Fruit fly (Drosophila melanogaster) whole organism, pupa: Measurements from ENCODE around the gene Datp.

Experiments used
- CG10348 ChIP-seq: fragments of 200-800 bp; sonication (Bioruptor generic); IDR thresholded peaks from 2 replicates; pipeline ENCODE4 v1.3.6; 2022; ENCODE audit warnings: missing biosample characterization, missing genetic modification characterization
- CG12605 ChIP-seq: fragments of 200-800 bp; sonication (Bioruptor generic); IDR thresholded peaks from 2 replicates; pipeline ENCODE4 v1.3.6; 2022; ENCODE audit warnings: missing biosample characterization, missing genetic modification characterization
- CG13204 ChIP-seq: fragments of 200-800 bp; sonication (Bioruptor generic); optimal IDR thresholded peaks from 2 replicates; lab custom pipeline; 2018; ENCODE audit warnings: missing biosample characterization, mild to moderate bottlenecking, missing genetic modification characterization, moderate library complexity
- CG14655 ChIP-seq: fragments of 200-800 bp; sonication (Bioruptor generic); optimal IDR thresholded peaks from 3 replicates; lab custom pipeline; 2017; ENCODE audit warnings: mild to moderate bottlenecking, missing biosample characterization, missing genetic modification reagents, missing genetic modification characterization
- CG15710 ChIP-seq: fragments of 200-800 bp; sonication (Bioruptor generic); optimal IDR thresholded peaks from 2 replicates; lab custom pipeline; 2018; ENCODE audit warnings: missing biosample characterization, mild to moderate bottlenecking, missing genetic modification characterization, moderate library complexity
- CG17806 ChIP-seq: fragments of 200-800 bp; sonication (Bioruptor generic); optimal IDR thresholded peaks from 2 replicates; lab custom pipeline; 2018; ENCODE audit warnings: missing biosample characterization, mild to moderate bottlenecking, missing genetic modification characterization, moderate library complexity
- CG32121 ChIP-seq: fragments of 200-800 bp; sonication (Bioruptor generic); IDR thresholded peaks from 2 replicates; pipeline ENCODE4 v1.3.6; 2022; ENCODE audit warnings: missing biosample characterization, missing genetic modification characterization
- CG34367 ChIP-seq: fragments of 200-800 bp; sonication (Bioruptor generic); optimal IDR thresholded peaks from 2 replicates; lab custom pipeline; 2018; ENCODE audit warnings: missing biosample characterization, mild to moderate bottlenecking, missing genetic modification characterization
- CG4496 ChIP-seq: fragments of 200-800 bp; sonication (Bioruptor generic); IDR thresholded peaks from 3 replicates; pipeline ENCODE4 v1.3.6; 2022; ENCODE audit warnings: missing biosample characterization, missing genetic modification characterization
- CG8159 ChIP-seq: fragments of 200-800 bp; sonication (Bioruptor generic); optimal IDR thresholded peaks from 3 replicates; lab custom pipeline; 2018; ENCODE audit warnings: missing biosample characterization, mild to moderate bottlenecking, missing genetic modification characterization, moderate library complexity
- CG8301 ChIP-seq: fragments of 200-800 bp; sonication (Bioruptor generic); optimal IDR thresholded peaks from 2 replicates; lab custom pipeline; 2018; ENCODE audit warnings: missing biosample characterization, mild to moderate bottlenecking, missing genetic modification characterization
- CG9948 ChIP-seq: fragments of 200-800 bp; sonication (Bioruptor generic); optimal IDR thresholded peaks from 2 replicates; lab custom pipeline; 2018; ENCODE audit warnings: missing biosample characterization, mild to moderate bottlenecking, missing genetic modification characterization, moderate library complexity
- D1 ChIP-seq: fragments of 200-800 bp; sonication (Bioruptor generic); optimal IDR thresholded peaks from 2 replicates; lab custom pipeline; 2018; ENCODE audit warnings: missing biosample characterization, mild to moderate bottlenecking, missing genetic modification characterization, moderate library complexity
- EcR ChIP-seq: fragments of 200-800 bp; sonication (Bioruptor generic); optimal IDR thresholded peaks from 3 replicates; lab custom pipeline; 2019; ENCODE audit warnings: missing biosample characterization, missing genetic modification characterization, mild to moderate bottlenecking, moderate library complexity, missing genetic modification reagents
- Ets98B ChIP-seq: fragments of 200-800 bp; sonication (Bioruptor generic); IDR thresholded peaks from 2 replicates; pipeline ENCODE4 v1.3.6; 2022; ENCODE audit warnings: missing biosample characterization, missing genetic modification characterization
- Pif1A ChIP-seq: fragments of 200-800 bp; sonication (Bioruptor generic); optimal IDR thresholded peaks from 3 replicates; lab custom pipeline; 2016; ENCODE audit warnings: missing biosample characterization, missing genetic modification characterization
- Pif1B ChIP-seq: fragments of 200-800 bp; sonication (Bioruptor generic); optimal IDR thresholded peaks from 3 replicates; lab custom pipeline; 2016; ENCODE audit warnings: missing biosample characterization, missing genetic modification characterization
- Snoo ChIP-seq: fragments of 200-800 bp; sonication (Bioruptor generic); optimal IDR thresholded peaks from 3 replicates; lab custom pipeline; 2017; ENCODE audit warnings: missing biosample characterization, mild to moderate bottlenecking, missing genetic modification characterization, inconsistent platforms
- fd96Ca ChIP-seq: fragments of 200-800 bp; sonication (Bioruptor generic); IDR thresholded peaks from 3 replicates; pipeline ENCODE4 v1.3.6; 2022; ENCODE audit warnings: missing biosample characterization, missing genetic modification characterization
- gl ChIP-seq: fragments of 200-800 bp; sonication (Bioruptor generic); optimal IDR thresholded peaks from 2 replicates; lab custom pipeline; 2018; ENCODE audit warnings: missing biosample characterization, mild to moderate bottlenecking, missing genetic modification characterization
- rn ChIP-seq: fragments of 200-800 bp; sonication (Bioruptor generic); IDR thresholded peaks from 2 replicates; pipeline ENCODE4 v1.3.6; 2022; ENCODE audit warnings: missing biosample characterization, missing genetic modification characterization

Datp gene

DNA sequence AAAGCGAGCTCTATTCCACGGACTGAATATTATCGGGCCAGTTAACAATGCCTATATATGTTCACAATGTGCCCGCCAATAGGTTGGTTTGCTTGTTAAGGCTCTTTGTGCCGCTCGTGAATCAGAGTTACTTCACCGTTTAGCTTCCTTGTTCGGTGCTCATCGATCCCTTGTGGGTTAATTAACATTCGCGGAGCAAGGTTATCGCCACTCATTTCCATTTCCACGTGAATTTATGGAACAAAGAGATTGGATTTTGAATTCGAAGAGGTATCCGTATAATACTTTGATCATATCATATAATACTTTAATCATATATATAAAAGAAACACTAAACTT, 9.9 kb upstream of the Datp start:
- TF ChIP-seq CG8301 (tag; lab: Kevin White, UChicago) (no peak), CG9948 (tag; lab: Kevin White, UChicago) (no peak), fd96Ca (GFP tag; lab: Robert Waterston, UW) (no peak)

DNA sequence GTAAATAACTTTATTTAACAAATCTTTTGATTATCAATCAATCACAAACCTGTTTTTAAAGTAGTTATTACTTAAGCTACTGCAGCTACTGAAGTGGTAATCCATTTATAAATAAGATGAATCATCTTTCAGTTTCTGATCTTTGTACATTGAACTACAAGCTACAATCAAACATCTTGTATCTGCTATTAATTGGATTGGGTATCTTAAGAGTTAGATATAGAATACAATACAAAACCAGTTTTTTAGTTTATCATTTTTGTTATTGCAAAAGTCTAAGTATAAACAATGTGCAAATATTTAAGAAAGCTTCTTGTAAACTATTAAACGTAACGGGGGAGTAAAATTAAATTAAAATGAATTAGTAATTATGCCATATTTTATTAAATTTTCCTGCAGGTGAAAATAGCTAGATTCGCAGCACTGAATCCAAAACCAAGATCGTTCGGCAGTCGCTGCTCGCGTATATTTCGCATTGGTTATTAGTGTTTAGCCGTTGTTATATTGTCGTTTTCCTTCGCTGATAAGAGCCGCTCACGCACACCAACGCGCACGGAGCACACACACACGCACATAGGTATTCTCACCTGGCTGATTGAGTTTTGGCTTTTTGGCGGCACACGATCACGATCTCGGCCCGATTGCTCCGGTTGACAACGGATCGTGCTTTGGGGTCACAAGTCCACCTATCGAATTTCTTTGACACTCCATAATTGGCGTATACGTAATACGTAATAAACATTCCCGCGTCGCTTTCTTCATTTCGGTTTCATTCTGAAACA, 9.3 kb upstream of the Datp start:
- TF ChIP-seq CG14655 (peak; percentile 54), CG8301 (tag; lab: Kevin White, UChicago) (no peak), fd96Ca (GFP tag; lab: Robert Waterston, UW) (no peak), gl (tag; lab: Kevin White, UChicago) (no peak), CG4496 (GFP tag; lab: Robert Waterston, UW) (0 out of 3 replicates have a peak, but pooled peaks have one; percentile 32), CG10348 (GFP tag; lab: Robert Waterston, UW) (no peak), Pif1B (GFP tag; lab: Kevin White, UChicago) (no peak), Snoo (tag; lab: Kevin White, UChicago) (no peak), CG13204 (GFP tag; lab: Kevin White, UChicago) (peak; percentile 78), CG32121 (GFP tag; lab: Robert Waterston, UW) (no peak), Ets98B (GFP tag; lab: Robert Waterston, UW) (no peak), Pif1A (GFP tag; lab: Kevin White, UChicago) (no peak), rn (GFP tag; lab: Robert Waterston, UW) (no peak), EcR (peak; percentile 73), CG12605 (GFP tag; lab: Robert Waterston, UW) (no peak), CG15710 (tag; lab: Kevin White, UChicago) (peak; percentile 32), CG8159 (tag; lab: Kevin White, UChicago) (peak; percentile 26), D1 (tag; lab: Kevin White, UChicago) (no peak), CG34367 (tag; lab: Kevin White, UChicago) (no peak), CG9948 (tag; lab: Kevin White, UChicago) (no peak), CG17806 (no peak)

DNA sequence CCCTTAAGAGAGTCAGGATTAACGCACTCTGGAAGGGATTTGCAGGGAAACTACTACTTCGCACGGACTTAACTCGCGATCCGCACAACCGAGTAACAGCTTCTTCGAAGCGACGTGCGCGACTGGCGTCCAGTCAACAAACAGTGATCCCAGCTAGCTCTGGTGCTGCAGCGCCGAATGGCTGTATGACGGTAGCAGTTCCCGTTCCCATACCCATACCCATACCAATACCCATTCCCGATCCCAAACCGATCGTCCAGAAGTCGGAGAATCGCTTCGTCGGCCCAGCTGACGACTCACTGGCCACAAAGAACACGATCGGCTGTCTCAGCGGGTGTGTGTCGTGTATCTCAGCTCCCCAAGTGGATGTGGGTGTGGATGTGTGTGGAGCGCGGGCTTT, 8.7 kb upstream of the Datp start, which contains the start of gene CG5853:
Gene CG5853, minus strand, starts transcription at position 384 of the 400 bp plus-strand sequence.
- TF ChIP-seq CG8301 (tag; lab: Kevin White, UChicago) (no peak), Ets98B (GFP tag; lab: Robert Waterston, UW) (peak; percentile 67), CG32121 (GFP tag; lab: Robert Waterston, UW) (0 out of 2 replicates have a peak, but pooled peaks have one; percentile 44), Snoo (tag; lab: Kevin White, UChicago) (no peak), gl (tag; lab: Kevin White, UChicago) (no peak), D1 (tag; lab: Kevin White, UChicago) (no peak), rn (GFP tag; lab: Robert Waterston, UW) (no peak), CG17806 (no peak), CG9948 (tag; lab: Kevin White, UChicago) (no peak), EcR (peak; percentile 68), CG34367 (tag; lab: Kevin White, UChicago) (no peak), Pif1A (GFP tag; lab: Kevin White, UChicago) (peak; percentile 51), CG14655 (no peak), CG4496 (GFP tag; lab: Robert Waterston, UW) (peak; percentile 69; the same call in 2 of the 3 replicates), CG15710 (tag; lab: Kevin White, UChicago) (no peak), fd96Ca (GFP tag; lab: Robert Waterston, UW) (peak; percentile 70), CG8159 (tag; lab: Kevin White, UChicago) (no peak), CG13204 (GFP tag; lab: Kevin White, UChicago) (peak; percentile 95), Pif1B (GFP tag; lab: Kevin White, UChicago) (peak; percentile 45), CG12605 (GFP tag; lab: Robert Waterston, UW) (0 out of 2 replicates have a peak, but pooled peaks have one; percentile 22), CG10348 (GFP tag; lab: Robert Waterston, UW) (no peak)
- TF ChIP-seq, all 21 proteins: peak for 9

DNA sequence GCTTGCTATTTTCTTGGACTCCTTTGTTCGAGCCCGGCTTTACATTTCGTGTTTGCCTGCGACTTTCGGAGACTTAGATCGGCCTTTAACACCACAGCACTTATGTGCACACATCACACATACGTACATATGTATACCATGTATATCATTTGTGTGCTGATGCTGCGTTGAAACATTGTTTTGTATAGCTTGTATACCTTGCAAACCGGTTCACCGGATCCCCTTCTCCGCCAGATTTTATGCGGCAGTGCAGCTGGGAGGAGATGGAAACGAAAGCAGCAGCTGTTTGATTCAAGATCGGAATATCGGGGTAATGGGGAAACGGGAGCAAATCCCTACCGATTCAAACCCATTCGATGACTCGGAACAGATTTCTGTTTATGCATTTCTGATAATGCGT, 7.5 kb upstream of the Datp start:
- TF ChIP-seq CG9948 (tag; lab: Kevin White, UChicago): no peak
- 0 out of 3 replicates have a peak, but pooled peaks have one; percentile 25 for TF ChIP-seq CG4496 (GFP tag; lab: Robert Waterston, UW)

DNA sequence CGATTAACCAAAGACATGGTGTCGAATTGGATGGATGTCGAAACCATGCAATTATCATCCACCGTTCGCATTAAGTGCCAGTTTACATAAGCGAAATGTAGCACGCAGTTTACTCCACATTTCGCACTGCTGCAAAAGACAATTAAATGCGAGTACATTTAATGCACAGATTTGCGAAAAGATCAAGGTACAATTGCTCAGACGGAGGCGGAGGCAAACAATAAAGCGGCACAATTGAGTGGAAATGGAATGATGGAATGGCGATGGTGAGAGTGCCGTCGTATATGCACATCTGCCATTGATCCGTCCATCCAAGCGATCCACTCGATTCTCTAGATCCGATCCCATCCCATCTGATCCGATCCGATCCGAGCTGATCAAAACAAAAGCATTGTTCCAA, 6.5 kb upstream of the Datp start:
- TF ChIP-seq rn (GFP tag; lab: Robert Waterston, UW) (no peak), CG9948 (tag; lab: Kevin White, UChicago) (no peak), Pif1B (GFP tag; lab: Kevin White, UChicago) (peak; percentile 11), Ets98B (GFP tag; lab: Robert Waterston, UW) (no peak), gl (tag; lab: Kevin White, UChicago) (peak; percentile 71), CG17806 (no peak), CG8159 (tag; lab: Kevin White, UChicago) (no peak), CG4496 (GFP tag; lab: Robert Waterston, UW) (0 out of 3 replicates have a peak, but pooled peaks have one; percentile 12), D1 (tag; lab: Kevin White, UChicago) (no peak), CG32121 (GFP tag; lab: Robert Waterston, UW) (peak; percentile 21; the same call in 1 of the 2 replicates)

DNA sequence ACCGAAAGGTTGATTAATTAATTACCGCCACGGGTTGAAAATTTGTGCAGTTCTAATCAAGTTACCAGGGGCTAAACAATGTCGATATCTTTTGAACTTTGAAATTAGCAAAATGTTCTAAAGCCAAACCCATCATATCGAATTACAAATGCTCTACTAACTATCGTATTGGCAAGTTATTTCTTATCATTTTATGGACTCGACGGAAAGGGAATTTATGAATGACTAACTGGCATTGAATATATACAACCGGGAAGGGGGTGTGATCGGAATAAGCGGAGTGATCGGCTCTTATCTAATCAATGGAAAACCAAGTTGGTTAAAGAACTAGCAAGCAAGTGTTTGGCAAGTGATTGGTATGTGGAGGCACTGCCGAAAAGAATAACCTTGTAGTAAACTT, 4.9 kb upstream of the Datp start:
- TF ChIP-seq CG10348 (GFP tag; lab: Robert Waterston, UW): no peak
- no peak for TF ChIP-seq fd96Ca (GFP tag; lab: Robert Waterston, UW)
- no peak for TF ChIP-seq Pif1B (GFP tag; lab: Kevin White, UChicago)
- TF ChIP-seq CG4496 (GFP tag; lab: Robert Waterston, UW): no peak
- TF ChIP-seq CG34367 (tag; lab: Kevin White, UChicago): no peak
- TF ChIP-seq D1 (tag; lab: Kevin White, UChicago): no peak
- no peak for TF ChIP-seq CG17806
- TF ChIP-seq CG12605 (GFP tag; lab: Robert Waterston, UW): no peak
